Fruit fly (Drosophila melanogaster): ENCODE data around the gene CG43131.

DNA sequence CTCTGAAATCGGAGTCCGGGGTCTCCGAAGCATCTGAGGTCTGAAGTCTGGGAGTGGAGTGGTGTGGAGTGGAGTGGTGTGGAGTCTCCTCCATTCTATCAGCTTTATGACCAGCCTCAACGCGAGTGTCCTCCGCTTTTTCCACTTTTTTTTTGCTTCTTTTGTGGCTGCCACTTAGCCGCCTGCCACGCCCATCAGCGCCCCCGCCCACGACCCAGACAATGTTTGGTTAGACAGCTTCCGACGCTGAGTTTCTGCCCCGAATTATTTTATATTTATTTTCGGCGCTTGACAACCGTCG, 28.5 kb downstream of the CG43131 start:
- TF ChIP-seq h (optimal IDR thresholded peaks at IDR 0.05): no peak
- no peak for TF ChIP-seq Myc (optimal IDR thresholded peaks at IDR 0.05)
- no peak for TF ChIP-seq psq (optimal IDR thresholded peaks at IDR 0.05)
- TF ChIP-seq insv (optimal IDR thresholded peaks at IDR 0.05): no peak
- TF ChIP-seq ttk (optimal IDR thresholded peaks at IDR 0.05): no peak
- no peak for TF ChIP-seq Sin3A (optimal IDR thresholded peaks at IDR 0.05)
